Worm (Caenorhabditis elegans): ENCODE results near the gene K02C4.3.

- TF ChIP-seq mep-1 (tag; optimal IDR thresholded peaks at IDR 0.05) (peak; percentile 87), lin-15B (tag; optimal IDR thresholded peaks at IDR 0.05) (peak; percentile 42), unc-62 (GFP tag; optimal IDR thresholded peaks at IDR 0.05) (no peak), nhr-12 (tag; optimal IDR thresholded peaks at IDR 0.05) (no peak), pag-3 (tag; optimal IDR thresholded peaks at IDR 0.05; ENCODE audit: borderline replicate concordance, insufficient read depth) (peak; percentile 4), nhr-76 (tag; optimal IDR thresholded peaks at IDR 0.05) (no peak), blmp-1 (tag; optimal IDR thresholded peaks at IDR 0.05) (peak; percentile 76), nhr-47 (tag; optimal IDR thresholded peaks at IDR 0.05) (peak; percentile 81)
Observed at ce11 chrII:8086803-8087202, at the start of gene K02C4.3.
